Fruit fly (Drosophila melanogaster) whole organism, pupa: Measurements from ENCODE around the gene fry.

ENCODE experiments used
- Snoo ChIP-seq: fragments of 200-800 bp; sonication (Bioruptor generic); optimal IDR thresholded peaks from 3 replicates; lab custom pipeline; 2017; ENCODE audit warnings: missing biosample characterization, mild to moderate bottlenecking, missing genetic modification characterization, inconsistent platforms
- gl ChIP-seq: fragments of 200-800 bp; sonication (Bioruptor generic); optimal IDR thresholded peaks from 2 replicates; lab custom pipeline; 2018; ENCODE audit warnings: missing biosample characterization, mild to moderate bottlenecking, missing genetic modification characterization

- TF ChIP-seq gl (tag; lab: Kevin White, UChicago), result no peak
- TF ChIP-seq Snoo (tag; lab: Kevin White, UChicago), result no peak
Measured at dm6 chr3L:9689809-9690208, 10.9 kb upstream of the fry start.
